Worm (Caenorhabditis elegans): ENCODE data around the gene his-6.

DNA sequence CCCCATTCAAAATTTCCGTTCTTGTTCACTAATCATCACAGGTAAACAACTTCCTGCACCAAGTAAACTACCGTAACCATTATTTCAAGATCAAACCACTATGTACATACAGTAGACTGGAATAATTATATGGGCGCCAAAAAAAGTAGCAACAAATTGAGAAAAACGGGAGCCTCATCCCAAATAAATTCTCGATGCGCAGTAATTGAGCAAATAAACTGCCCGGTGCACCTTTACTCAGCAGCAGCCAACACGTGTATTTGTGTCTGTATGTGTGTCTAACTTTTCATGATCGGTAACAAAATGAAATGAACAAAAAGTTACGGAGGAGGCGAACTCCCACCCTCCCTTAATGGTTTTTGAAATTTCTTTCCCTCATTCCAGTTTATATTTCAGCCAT lies 5.6 kb downstream of the his-6 start, which contains the start of gene otpl-5:
- TF ChIP-seq nhr-28 (tag; optimal IDR thresholded peaks at IDR 0.05): no peak
- TF ChIP-seq drap-1 (GFP tag; optimal IDR thresholded peaks at IDR 0.05): no peak
- TF ChIP-seq mab-5 (tag; optimal IDR thresholded peaks at IDR 0.05): no peak
- no peak for TF ChIP-seq sem-2 (GFP tag; optimal IDR thresholded peaks at IDR 0.05)
- no peak for TF ChIP-seq cnd-1 (tag; optimal IDR thresholded peaks at IDR 0.05)

All from whole organism, mixed stage, embryonic.